Fruit fly (Drosophila melanogaster) whole organism: ENCODE results near the gene CG34382.

Experiments used
- CG8478 ChIP-seq: fragments of >200 bp; optimal IDR thresholded peaks from 2 replicates; lab custom pipeline; 2018; ENCODE audit warnings: inconsistent platforms
- Dll ChIP-seq: fragments of >200 bp; optimal IDR thresholded peaks from 2 replicates; lab custom pipeline; 2017
- EcR ChIP-seq, 2 experiments: fragments of >200 bp; optimal IDR thresholded peaks; 2 replicates each; lab custom pipeline; 2017; ENCODE audit warnings: missing biosample characterization in 2 of 2, missing genetic modification characterization in 2 of 2, missing genetic modification reagents in 2 of 2
- pan ChIP-seq: fragments of >200 bp; optimal IDR thresholded peaks from 2 replicates; lab custom pipeline; 2017
- psq ChIP-seq: fragments of >200 bp; optimal IDR thresholded peaks from 2 replicates; lab custom pipeline; 2017
- usp ChIP-seq: fragments of >200 bp; optimal IDR thresholded peaks from 2 replicates; lab custom pipeline; 2017; ENCODE audit warnings: missing biosample characterization, missing genetic modification characterization, mixed read lengths

Gene CG34382

DNA sequence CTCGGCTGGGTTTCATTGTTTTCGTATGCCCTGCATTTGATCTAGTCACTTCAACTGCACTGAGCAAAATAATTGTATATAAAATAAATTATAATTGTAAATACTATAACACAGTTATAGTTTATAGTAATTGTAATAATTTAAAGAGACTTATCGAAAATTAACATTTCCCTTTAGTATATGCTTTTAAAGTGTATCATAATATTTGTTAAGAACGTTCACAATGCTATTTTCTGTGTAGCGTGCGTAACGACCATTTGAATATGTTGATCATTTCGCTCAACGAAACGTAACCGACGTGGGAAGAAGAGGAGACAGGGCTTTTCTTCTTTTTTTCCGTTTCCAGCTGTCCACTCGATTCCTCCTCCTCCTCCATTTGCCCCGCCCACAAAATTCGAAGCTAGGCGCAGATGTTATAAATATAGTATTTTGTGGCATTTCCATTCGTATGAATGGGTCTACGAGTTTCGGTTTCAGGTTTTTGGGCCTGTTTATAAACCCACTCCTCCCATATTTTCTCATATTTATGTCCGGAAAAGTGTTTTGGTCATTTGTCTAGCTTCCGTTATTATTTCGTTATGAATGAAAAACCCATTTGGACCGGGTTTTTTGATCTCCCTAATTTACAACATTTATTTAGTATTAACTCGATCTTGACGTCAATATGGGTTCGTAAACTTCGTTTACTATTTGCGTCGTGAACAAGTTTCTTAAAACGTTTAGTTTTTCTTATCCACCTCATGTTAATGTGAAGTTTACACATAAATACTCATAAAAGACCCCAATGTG lies 22.2 kb upstream of the CG34382 start:
- TF ChIP-seq usp (GFP tag; lab: Kevin White, UChicago) (no peak), CG8478 (lab: Kevin White, UChicago) (no peak), Dll (lab: Kevin White, UChicago) (no peak), psq (lab: Kevin White, UChicago) (no peak), pan (lab: Kevin White, UChicago) (no peak), EcR (GFP tag; optimal IDR thresholded peaks at IDR 0.05; lab: Kevin White, UChicago) (no peak)

DNA sequence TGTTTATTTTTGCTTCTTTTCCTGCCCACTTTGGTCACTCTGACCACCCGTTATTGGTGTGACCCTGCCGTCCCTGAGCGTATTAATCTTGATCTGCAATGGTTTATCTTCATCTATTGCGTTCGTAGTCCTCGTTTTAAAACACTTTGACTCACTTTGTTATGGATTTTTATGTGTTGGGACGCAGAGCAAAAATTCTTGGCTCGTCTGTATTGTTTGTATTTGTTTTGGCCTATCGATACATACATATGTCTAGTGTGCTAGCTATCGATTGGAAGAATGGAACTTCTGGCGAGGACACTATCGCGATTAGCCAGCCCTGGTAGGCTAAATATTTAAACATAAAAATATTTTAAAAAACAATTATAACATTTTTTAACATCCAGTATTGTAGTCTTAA lies 19.2 kb upstream of the CG34382 start, which contains the start of gene CG10809:
TSS of gene CG10809 (minus strand) at position 266 of the 400 bp plus-strand sequence.
- TF ChIP-seq usp (GFP tag; lab: Kevin White, UChicago) (no peak), pan (lab: Kevin White, UChicago) (no peak), CG8478 (lab: Kevin White, UChicago) (no peak), EcR (GFP tag; optimal IDR thresholded peaks at IDR 0.05; lab: Kevin White, UChicago) (no peak), Dll (lab: Kevin White, UChicago) (no peak), psq (lab: Kevin White, UChicago) (no peak)

- TF ChIP-seq psq (lab: Kevin White, UChicago) (no peak), usp (GFP tag; lab: Kevin White, UChicago) (no peak), Dll (lab: Kevin White, UChicago) (no peak), EcR (GFP tag; optimal IDR thresholded peaks at IDR 0.05; lab: Kevin White, UChicago) (no peak), CG8478 (lab: Kevin White, UChicago) (no peak), pan (lab: Kevin White, UChicago) (no peak)
Measured at dm6 chr3L:9863656-9864055, 15.1 kb upstream of the CG34382 start.

- TF ChIP-seq usp (GFP tag; lab: Kevin White, UChicago) (no peak), pan (lab: Kevin White, UChicago) (no peak), EcR (GFP tag; optimal IDR thresholded peaks at IDR 0.05; lab: Kevin White, UChicago) (no peak), CG8478 (lab: Kevin White, UChicago) (no peak), Dll (lab: Kevin White, UChicago) (no peak), psq (lab: Kevin White, UChicago) (no peak)
Measured at dm6 chr3L:9864275-9865052, 14.3 kb upstream of the CG34382 start, which contains the start of the genes iPLA2-VIA and Ciz1. Gene iPLA2-VIA (minus strand): TSS chr3L:9864349. Gene Ciz1 (plus strand): TSS chr3L:9864639.

DNA sequence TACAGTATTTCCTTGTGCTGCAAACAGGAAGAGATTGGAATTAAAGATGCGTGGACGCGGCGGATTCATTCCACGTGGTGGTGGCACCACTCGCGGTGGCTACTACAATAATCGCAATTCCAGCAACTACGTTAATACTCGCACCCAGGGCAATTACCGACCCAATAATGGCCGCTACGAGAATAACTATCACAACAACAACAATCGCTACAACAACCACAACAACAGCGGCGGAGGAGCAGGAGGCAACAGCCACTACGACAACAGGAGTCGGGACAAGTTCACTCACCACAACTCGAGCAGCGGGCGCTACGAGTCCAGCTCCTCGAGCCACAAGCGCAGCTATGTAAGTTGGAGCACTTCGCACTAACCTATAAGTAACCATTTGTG lies 13.7 kb upstream of the CG34382 start:
- TF ChIP-seq Dll (lab: Kevin White, UChicago) (no peak), psq (lab: Kevin White, UChicago) (no peak), usp (GFP tag; lab: Kevin White, UChicago) (no peak), CG8478 (lab: Kevin White, UChicago) (no peak), pan (lab: Kevin White, UChicago) (no peak), EcR (GFP tag; optimal IDR thresholded peaks at IDR 0.05; lab: Kevin White, UChicago) (no peak)

dm6 chr3L:9872035-9872434 lies 6.8 kb upstream of the CG34382 start:
- no peak for TF ChIP-seq psq (lab: Kevin White, UChicago)
- TF ChIP-seq CG8478 (lab: Kevin White, UChicago) = no peak
- TF ChIP-seq usp (GFP tag; lab: Kevin White, UChicago) = no peak
- no peak for TF ChIP-seq Dll (lab: Kevin White, UChicago)
- no peak for TF ChIP-seq EcR (GFP tag; optimal IDR thresholded peaks at IDR 0.05; lab: Kevin White, UChicago)
- TF ChIP-seq pan (lab: Kevin White, UChicago) = no peak

- TF ChIP-seq pan (lab: Kevin White, UChicago) (no peak), EcR (GFP tag; optimal IDR thresholded peaks at IDR 0.05; lab: Kevin White, UChicago) (no peak), CG8478 (lab: Kevin White, UChicago) (no peak), usp (GFP tag; lab: Kevin White, UChicago) (no peak), psq (lab: Kevin White, UChicago) (no peak), Dll (lab: Kevin White, UChicago) (no peak)
Measured at dm6 chr3L:9888630-9889130, 9.9 kb downstream of the CG34382 start, which contains the start of the genes Taf2 and CalpB. Gene Taf2 (minus strand): TSS chr3L:9888683. Gene CalpB (plus strand): TSS chr3L:9888762.

DNA sequence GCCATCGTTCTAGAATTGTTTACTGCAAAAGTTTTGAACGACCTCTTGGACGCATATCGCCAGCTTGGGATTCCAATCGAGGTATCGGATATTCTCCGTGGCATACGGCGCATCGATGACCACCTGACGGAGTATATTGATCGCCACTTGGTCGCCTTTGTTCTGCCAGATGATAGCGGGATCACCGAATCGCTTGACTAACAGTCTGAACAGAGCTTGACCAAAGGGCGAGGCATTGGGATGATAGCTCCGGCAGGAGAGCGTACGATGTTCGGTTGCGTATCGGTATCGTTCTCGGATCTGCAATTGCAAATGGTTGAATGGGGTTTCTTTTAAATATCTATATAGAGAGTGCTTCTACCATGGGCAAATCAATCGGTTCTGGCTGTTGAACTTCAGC lies 15.2 kb downstream of the CG34382 start:
- TF ChIP-seq EcR (GFP tag; optimal IDR thresholded peaks at IDR 0.05; lab: Kevin White, UChicago) (no peak), psq (lab: Kevin White, UChicago) (no peak), usp (GFP tag; lab: Kevin White, UChicago) (no peak), CG8478 (lab: Kevin White, UChicago) (no peak), pan (lab: Kevin White, UChicago) (no peak), Dll (lab: Kevin White, UChicago) (no peak)

DNA sequence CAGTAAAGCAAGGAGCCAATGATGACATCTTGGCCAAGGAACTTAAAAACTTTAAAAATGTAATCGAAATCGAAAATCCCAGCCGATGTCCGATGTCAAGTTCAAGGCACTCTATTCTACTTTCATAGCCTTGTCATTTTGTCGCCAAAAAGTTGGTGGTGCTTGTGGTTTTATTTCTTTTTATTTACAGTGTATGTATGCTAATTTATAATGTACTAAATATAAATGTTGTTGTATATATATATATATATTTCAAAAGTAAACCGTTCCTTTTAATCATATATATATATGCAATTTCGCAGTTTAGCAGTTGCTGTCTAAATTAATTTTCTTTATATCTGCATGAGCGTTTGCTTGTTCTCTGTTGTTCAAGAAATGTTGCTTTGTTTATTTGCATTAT lies 15.9 kb downstream of the CG34382 start, which contains the start of the genes CG6709 and Hez:
TSS of gene CG6709 (minus strand) at position 101 of the 400 bp plus-strand sequence.
TSS of gene Hez (minus strand) at position 101 of the 400 bp plus-strand sequence.
- TF ChIP-seq usp (GFP tag; lab: Kevin White, UChicago) (no peak), Dll (lab: Kevin White, UChicago) (no peak), CG8478 (lab: Kevin White, UChicago) (no peak), EcR (GFP tag; optimal IDR thresholded peaks at IDR 0.05; lab: Kevin White, UChicago) (no peak), psq (lab: Kevin White, UChicago) (no peak), pan (lab: Kevin White, UChicago) (no peak)

dm6 chr3L:9897164-9897783 lies 18.5 kb downstream of the CG34382 start:
- TF ChIP-seq Dll (lab: Kevin White, UChicago) = no peak
- TF ChIP-seq pan (lab: Kevin White, UChicago) = no peak
- no peak for TF ChIP-seq usp (GFP tag; lab: Kevin White, UChicago)
- TF ChIP-seq CG8478 (lab: Kevin White, UChicago) = no peak
- TF ChIP-seq EcR (GFP tag; optimal IDR thresholded peaks at IDR 0.05; lab: Kevin White, UChicago) = no peak
- TF ChIP-seq psq (lab: Kevin White, UChicago) = no peak
